Fruit fly (Drosophila melanogaster): ENCODE data around the gene CG17650.

DNA sequence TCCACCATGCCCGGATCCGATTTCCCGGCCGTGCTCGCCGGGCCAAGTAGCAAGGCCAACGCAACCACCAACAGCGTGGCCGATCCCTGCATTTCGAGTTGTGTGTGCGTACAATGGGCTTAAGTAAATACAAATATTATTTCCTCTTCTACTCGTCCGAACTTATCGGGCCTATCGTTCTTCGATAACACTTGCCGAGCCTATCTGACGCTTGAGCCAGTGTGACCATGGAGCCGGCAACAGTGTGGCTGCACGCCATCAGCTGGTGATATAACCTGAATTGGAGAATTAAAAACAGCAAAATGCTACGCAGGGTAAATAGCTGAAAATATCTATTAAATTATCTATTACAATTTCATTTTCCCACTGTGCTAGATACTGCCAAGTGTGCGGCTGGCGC lies 48.7 kb downstream of the CG17650 start, which contains the start of the genes CG17660 and mRpL48:
- TF ChIP-seq bab1 (GFP tag; optimal IDR thresholded peaks at IDR 0.05), result peak; percentile 32
- no peak for TF ChIP-seq pad (GFP tag; optimal IDR thresholded peaks at IDR 0.05)
- no peak for TF ChIP-seq CG12768 (GFP tag; optimal IDR thresholded peaks at IDR 0.05)
- TF ChIP-seq Clk (GFP tag; optimal IDR thresholded peaks at IDR 0.05), result no peak
- no peak for TF ChIP-seq Crg-1 (GFP tag; optimal IDR thresholded peaks at IDR 0.05)
- peak; percentile 10 for TF ChIP-seq CG14711 (tag; optimal IDR thresholded peaks at IDR 0.05)
- TF ChIP-seq toe (GFP tag; optimal IDR thresholded peaks at IDR 0.05), result no peak
- peak; percentile 40 for TF ChIP-seq ovo (GFP tag; optimal IDR thresholded peaks at IDR 0.05)
- TF ChIP-seq CG11617 (GFP tag; optimal IDR thresholded peaks at IDR 0.05), result peak; percentile 33
- TF ChIP-seq Hr96 (GFP tag; optimal IDR thresholded peaks at IDR 0.05), result no peak
- TF ChIP-seq CG5204 (GFP tag; optimal IDR thresholded peaks at IDR 0.05), result no peak
- TF ChIP-seq Mnt (GFP tag; optimal IDR thresholded peaks at IDR 0.05), result peak; percentile 62
